Worm (Caenorhabditis elegans) whole organism, L1 larva: ENCODE data around the gene gcst-1.
"Not testable (repeated sequence)": the region's sequence is repeated elsewhere in the genome, so short reads cannot be mapped to it uniquely, and the experiment has no call there.

Source experiments
- aha-1 ChIP-seq: fragments of 150-350 bp; optimal IDR thresholded peaks from 2 replicates; lab custom pipeline; 2014; ENCODE audit warnings: missing biosample characterization, missing genetic modification characterization
- alr-1 ChIP-seq: fragments of 200-800 bp; sonication (Bioruptor generic); optimal IDR thresholded peaks from 2 replicates; lab custom pipeline; 2018; ENCODE audit warnings: borderline replicate concordance, mild to moderate bottlenecking, missing genetic modification characterization, missing compliant biosample characterization
- aly-2 ChIP-seq: fragments of 150-350 bp; optimal IDR thresholded peaks from 2 replicates; lab custom pipeline; 2014; ENCODE audit warnings: missing biosample characterization, missing genetic modification characterization
- blmp-1 ChIP-seq: fragments of 150-350 bp; optimal IDR thresholded peaks from 2 replicates; lab custom pipeline; 2014; ENCODE audit warnings: missing biosample characterization, missing genetic modification characterization
- ceh-88 ChIP-seq: fragments of 200-800 bp; sonication (Bioruptor generic); IDR thresholded peaks from 2 replicates; pipeline ENCODE4 v1.3.6; 2022; ENCODE audit warnings: missing genetic modification characterization, missing compliant biosample characterization
- ceh-90 ChIP-seq: sonication (generic microtip); optimal IDR thresholded peaks from 2 replicates; lab custom pipeline; 2016; ENCODE audit warnings: missing genetic modification characterization, missing compliant biosample characterization
- ces-1 ChIP-seq: fragments of 150-350 bp; optimal IDR thresholded peaks from 2 replicates; lab custom pipeline; 2014; ENCODE audit warnings: missing biosample characterization, missing genetic modification reagents, missing genetic modification characterization
- efl-1 ChIP-seq, 4 experiments: fragments of 150-350 bp; optimal IDR thresholded peaks in 3 of 4; peaks in 1 of 4; 1 replicate in 1 of 4; 2 replicates in 3 of 4; lab custom pipeline; 2014; ENCODE audit warnings: missing biosample characterization in 2 of 4, missing genetic modification characterization in 2 of 4, missing genetic modification reagents in 2 of 4
- efl-3 ChIP-seq: fragments of 200-800 bp; sonication (Bioruptor generic); optimal IDR thresholded peaks from 2 replicates; lab custom pipeline; 2018; ENCODE audit warnings: mild to moderate bottlenecking, missing genetic modification characterization, missing compliant biosample characterization
- elt-2 ChIP-seq: sonication (generic microtip); optimal IDR thresholded peaks from 2 replicates; lab custom pipeline; 2016; ENCODE audit warnings: missing genetic modification characterization, mild to moderate bottlenecking, inconsistent platforms, missing compliant biosample characterization, missing genetic modification reagents
- elt-3 ChIP-seq, 6 experiments: fragments of 150-350 bp in 1 of 6; sonication (generic microtip); optimal IDR thresholded peaks; 2 replicates each; lab custom pipeline; 2017 to 2018; ENCODE audit warnings: missing biosample characterization in 6 of 6, missing genetic modification characterization in 6 of 6, inconsistent platforms in 1 of 6
- fkh-4 ChIP-seq: sonication (generic microtip); optimal IDR thresholded peaks from 2 replicates; lab custom pipeline; 2016; ENCODE audit warnings: missing compliant biosample characterization, missing genetic modification characterization, borderline replicate concordance
- hlh-17 ChIP-seq: fragments of 200-800 bp; sonication (Bioruptor generic); optimal IDR thresholded peaks from 2 replicates; lab custom pipeline; 2018; ENCODE audit warnings: missing genetic modification characterization, mild to moderate bottlenecking, missing compliant biosample characterization, moderate library complexity, borderline replicate concordance
- hlh-4 ChIP-seq: sonication (generic microtip); optimal IDR thresholded peaks from 2 replicates; lab custom pipeline; 2016; ENCODE audit warnings: mild to moderate bottlenecking, missing genetic modification characterization, missing compliant biosample characterization
- isw-1 ChIP-seq: fragments of 200-800 bp; sonication (Bioruptor generic); IDR thresholded peaks from 2 replicates; pipeline ENCODE4 v1.3.6; 2022; ENCODE audit warnings: missing genetic modification characterization, missing compliant biosample characterization
- lin-14 ChIP-seq: fragments of 200-800 bp; sonication (Bioruptor generic); optimal IDR thresholded peaks from 2 replicates; lab custom pipeline; 2018; ENCODE audit warnings: mild to moderate bottlenecking, missing genetic modification characterization, moderate library complexity, missing compliant biosample characterization
- lin-35 ChIP-seq, 2 experiments: fragments of 150-350 bp; optimal IDR thresholded peaks; 2 replicates each; lab custom pipeline; 2014; ENCODE audit warnings: missing biosample characterization in 2 of 2, missing genetic modification characterization in 2 of 2, missing genetic modification reagents in 2 of 2
- lir-3 ChIP-seq: sonication (generic microtip); optimal IDR thresholded peaks from 2 replicates; lab custom pipeline; 2016; ENCODE audit warnings: mild to moderate bottlenecking, missing genetic modification characterization, moderate library complexity, missing compliant biosample characterization; ENCODE audit not compliant: poor library complexity
- lsy-2 ChIP-seq, 2 experiments: fragments of 150-350 bp; optimal IDR thresholded peaks; 2 replicates each; lab custom pipeline; 2014; ENCODE audit warnings: missing biosample characterization in 2 of 2, missing genetic modification characterization in 2 of 2
- mab-9 ChIP-seq: fragments of 200-800 bp; sonication (Bioruptor generic); IDR thresholded peaks from 2 replicates; pipeline ENCODE4 v1.3.6; 2022; ENCODE audit warnings: missing genetic modification reagents, missing genetic modification characterization, missing compliant biosample characterization
- mep-1 ChIP-seq: fragments of 150-350 bp; optimal IDR thresholded peaks from 2 replicates; lab custom pipeline; 2014; ENCODE audit warnings: missing biosample characterization, missing genetic modification characterization
- nhr-19 ChIP-seq: fragments of 200-800 bp; sonication (Bioruptor generic); conservative IDR thresholded peaks from 2 replicates; pipeline ENCODE4 v1.3.6; 2022; ENCODE audit warnings: missing genetic modification characterization, missing compliant biosample characterization
- nhr-20 ChIP-seq: sonication (generic microtip); optimal IDR thresholded peaks from 2 replicates; lab custom pipeline; 2016; ENCODE audit warnings: mild to moderate bottlenecking, missing genetic modification characterization, missing compliant biosample characterization
- nhr-28 ChIP-seq: fragments of 150-350 bp; optimal IDR thresholded peaks from 2 replicates; lab custom pipeline; 2014; ENCODE audit warnings: missing biosample characterization, missing genetic modification characterization
- nhr-71 ChIP-seq: sonication (generic microtip); optimal IDR thresholded peaks from 2 replicates; lab custom pipeline; 2016; ENCODE audit warnings: mild to moderate bottlenecking, missing genetic modification characterization, moderate library complexity, missing compliant biosample characterization
- nhr-85 ChIP-seq: sonication (generic microtip); peaks from one replicate; lab custom pipeline; 2016; ENCODE audit warnings: missing genetic modification characterization, inconsistent platforms, missing compliant biosample characterization
- pax-3 ChIP-seq: fragments of 200-800 bp; sonication (Bioruptor generic); optimal IDR thresholded peaks from 2 replicates; lab custom pipeline; 2018; ENCODE audit warnings: mild to moderate bottlenecking, missing genetic modification characterization, moderate library complexity, missing compliant biosample characterization
- rnt-1 ChIP-seq: sonication (generic microtip); optimal IDR thresholded peaks from 2 replicates; lab custom pipeline; 2016; ENCODE audit warnings: mild to moderate bottlenecking, missing genetic modification characterization, moderate library complexity, missing compliant biosample characterization
- snpc-4 ChIP-seq: fragments of 150-350 bp; optimal IDR thresholded peaks from 2 replicates; lab custom pipeline; 2014; ENCODE audit warnings: missing biosample characterization, missing genetic modification characterization
- sptf-1 ChIP-seq: fragments of 150-350 bp; optimal IDR thresholded peaks from 2 replicates; lab custom pipeline; 2014; ENCODE audit warnings: missing biosample characterization, missing genetic modification characterization
- tlp-1 ChIP-seq: fragments of 150-350 bp; optimal IDR thresholded peaks from 2 replicates; lab custom pipeline; 2014; ENCODE audit warnings: missing biosample characterization, missing genetic modification characterization
- unc-30 ChIP-seq: sonication (generic microtip); optimal IDR thresholded peaks from 2 replicates; lab custom pipeline; 2017; ENCODE audit warnings: missing biosample characterization, missing genetic modification characterization
- unc-62 ChIP-seq: fragments of 150-350 bp; optimal IDR thresholded peaks from 2 replicates; lab custom pipeline; 2014; ENCODE audit warnings: missing biosample characterization, missing genetic modification reagents, missing genetic modification characterization
- unc-86 ChIP-seq: sonication (generic microtip); optimal IDR thresholded peaks from 2 replicates; lab custom pipeline; 2016; ENCODE audit warnings: missing genetic modification characterization, missing compliant biosample characterization
- vab-15 ChIP-seq: sonication (generic microtip); optimal IDR thresholded peaks from 2 replicates; lab custom pipeline; 2017; ENCODE audit warnings: missing genotype, mild to moderate bottlenecking, missing genetic modification characterization, missing compliant biosample characterization
- ztf-11 ChIP-seq, 2 experiments: sonication (generic microtip); optimal IDR thresholded peaks; 2 replicates each; lab custom pipeline; 2016 to 2017; ENCODE audit warnings: missing genetic modification characterization in 2 of 2, missing biosample characterization in 1 of 2, missing compliant biosample characterization in 1 of 2

Gene gcst-1

DNA sequence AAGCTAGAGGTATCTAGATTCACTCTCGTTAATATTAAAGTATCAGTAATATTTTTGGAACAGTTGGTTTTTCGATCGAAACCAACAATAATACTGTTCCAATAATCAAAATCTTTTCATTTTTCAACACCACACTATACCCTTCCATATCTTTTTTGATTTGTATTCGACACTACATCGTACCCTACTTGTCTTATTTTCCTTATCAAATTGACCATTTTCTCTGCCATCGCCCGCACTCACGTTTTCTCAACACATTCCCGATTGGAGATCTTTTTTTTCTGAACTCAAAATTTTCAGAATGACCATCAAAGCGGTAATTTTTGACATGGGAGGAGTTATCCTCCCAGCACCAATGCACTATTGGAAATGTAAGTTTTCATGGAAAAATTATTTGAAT is 34.8 kb downstream of the gcst-1 start, which contains the start of gene acds-10:
Gene acds-10 (plus strand): TSS at position 301 of the 400 bp plus-strand sequence.
- TF ChIP-seq efl-1 (optimal IDR thresholded peaks at IDR 0.05; lab: Kevin White, UChicago) (no peak), efl-1 (GFP tag; optimal IDR thresholded peaks at IDR 0.05 in 1 of 2; lab: Kevin White, UChicago) (peak in 1 of 2 experiments; percentile 18), blmp-1 (tag; lab: Kevin White, UChicago) (no peak)

DNA sequence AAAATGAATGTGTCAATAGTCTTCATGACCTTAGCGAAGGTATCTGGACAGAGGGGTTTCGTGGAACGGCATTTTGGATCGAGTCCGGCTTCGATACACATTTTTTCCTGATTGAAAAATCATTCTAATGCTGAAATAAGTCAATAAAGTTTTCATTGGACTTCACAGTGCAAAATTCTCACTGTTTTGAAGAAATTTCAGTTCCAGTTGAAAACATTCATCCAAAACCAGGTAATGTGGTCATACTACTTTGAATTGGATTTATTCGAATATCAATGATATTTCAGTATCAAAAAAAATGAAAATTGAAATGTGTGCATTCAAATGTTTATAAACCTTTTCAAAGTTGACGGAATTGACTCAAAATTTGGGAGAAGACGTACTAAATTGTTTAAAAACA is 40.7 kb downstream of the gcst-1 start, which contains the start of gene pgph-1:
Gene pgph-1 (minus strand): TSS at position 101 of the 400 bp plus-strand sequence.
- TF ChIP-seq isw-1 = no peak
- TF ChIP-seq, all 84 proteins: peak for 0

DNA sequence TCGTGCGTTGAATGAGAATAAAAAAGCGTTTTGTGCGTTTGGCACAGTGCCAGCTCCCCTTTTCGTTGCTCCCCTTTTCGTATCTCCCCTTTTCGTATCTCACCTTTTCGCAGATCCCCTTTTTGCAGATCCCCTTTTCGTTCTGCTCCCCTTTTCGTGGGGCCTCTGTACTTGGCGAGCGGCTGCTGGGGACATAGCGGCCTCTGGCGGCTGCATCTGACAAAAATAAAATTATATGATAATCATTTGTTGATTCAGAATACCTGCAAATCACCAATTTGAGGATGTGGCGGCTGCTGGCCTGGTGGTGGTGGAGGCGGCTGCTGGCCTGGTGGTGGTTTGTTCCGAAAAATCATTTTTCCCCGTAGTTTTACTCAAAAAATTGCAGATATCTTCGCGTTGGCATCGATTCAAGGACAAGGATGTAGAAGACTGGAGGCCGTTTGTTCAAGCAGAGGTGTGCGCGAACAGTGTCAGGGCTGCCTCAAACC is 42.5 kb downstream of the gcst-1 start, which contains the start of gene K09H11.11:
Gene K09H11.11 (minus strand): TSS at position 51 of the 491 bp plus-strand sequence.
- TF ChIP-seq lir-3 (tag; lab: Kevin White, UChicago); isw-1; tlp-1: not testable (repeated sequence)

DNA sequence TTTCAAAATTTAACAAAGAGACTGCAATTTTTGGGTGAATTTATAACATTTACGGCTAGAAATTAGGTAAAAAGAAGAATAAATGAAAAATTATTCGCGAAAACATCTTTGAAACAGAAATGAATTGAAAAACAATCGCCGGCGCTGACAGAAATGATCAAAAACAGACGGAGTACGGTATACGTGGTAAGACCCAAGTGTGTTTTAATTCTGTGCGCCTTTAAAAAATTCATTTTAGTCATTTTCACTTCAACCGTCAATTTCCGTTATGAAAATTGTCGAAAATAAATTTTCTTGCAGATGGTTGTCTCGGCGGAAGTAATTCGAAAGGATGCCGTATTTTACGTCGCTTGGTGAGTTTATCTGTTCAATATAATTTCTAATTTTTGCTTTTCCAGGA is 43.5 kb downstream of the gcst-1 start, which contains the start of gene C53A3.3:
Gene C53A3.3 (plus strand): TSS at position 301 of the 400 bp plus-strand sequence.
- TF ChIP-seq nhr-20 (no peak), snpc-4 (no peak), ceh-90 (tag; lab: Kevin White, UChicago) (no peak), mab-9 (GFP tag; lab: Robert Waterston, UW) (no peak), hlh-17 (GFP tag; lab: Kevin White, UChicago) (no peak)

DNA sequence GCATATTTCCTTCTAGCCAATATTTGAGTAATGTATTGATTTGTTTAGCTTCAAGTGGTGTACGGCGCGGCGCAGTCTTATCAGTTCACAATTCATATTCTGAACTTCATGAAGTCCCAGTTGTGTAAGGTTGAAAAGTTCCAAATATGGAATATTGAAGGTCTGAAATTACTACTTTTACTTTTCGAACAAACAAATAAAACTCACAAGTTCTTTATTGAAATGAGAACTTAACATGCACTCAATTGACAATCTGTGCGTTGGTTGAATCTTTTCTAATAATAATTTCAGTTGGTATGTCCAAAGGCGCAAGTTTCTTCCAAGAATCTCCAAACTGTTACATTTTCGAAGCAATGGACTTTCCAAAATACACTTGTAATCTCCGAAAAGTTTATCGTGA is 46.1 kb downstream of the gcst-1 start, which contains the start of gene C53A3.4:
Gene C53A3.4 (minus strand): TSS at position 101 of the 400 bp plus-strand sequence.
- TF ChIP-seq unc-62 (no peak), alr-1 (no peak), nhr-85 (tag; lab: Kevin White, UChicago) (no peak), blmp-1 (tag; lab: Kevin White, UChicago) (no peak), ceh-90 (tag; lab: Kevin White, UChicago) (no peak), unc-86 (no peak), sptf-1 (tag; lab: Kevin White, UChicago) (no peak), ceh-88 (GFP tag; lab: Robert Waterston, UW) (no peak), aha-1 (tag; lab: Kevin White, UChicago) (no peak)

DNA sequence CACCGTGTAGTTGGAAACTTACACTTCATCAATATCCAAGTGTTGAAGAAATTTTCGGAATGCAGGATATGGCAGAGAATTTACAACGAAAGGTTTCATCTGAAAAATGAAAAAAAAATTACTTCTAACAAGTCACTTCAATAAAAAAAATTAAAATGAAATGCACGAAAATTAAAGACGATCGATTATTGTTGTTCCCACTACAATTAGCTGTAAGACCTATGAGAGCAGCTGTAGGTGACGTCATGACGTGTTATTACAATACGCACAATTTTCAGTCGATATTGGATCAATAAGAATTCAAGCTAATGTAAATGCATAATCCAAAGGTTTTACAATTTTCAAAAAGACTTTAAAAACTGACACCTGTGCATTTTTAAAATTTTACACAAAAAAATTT is 47.4 kb downstream of the gcst-1 start, which contains the start of gene C53A3.1:
Gene C53A3.1 (minus strand): TSS at position 101 of the 400 bp plus-strand sequence.
- TF ChIP-seq lsy-2 (tag; optimal IDR thresholded peaks at IDR 0.05; lab: Kevin White, UChicago) = no peak
- TF ChIP-seq aly-2 (tag; lab: Kevin White, UChicago) = no peak
- no peak for TF ChIP-seq unc-62
- TF ChIP-seq, all 84 proteins: peak for 0

DNA sequence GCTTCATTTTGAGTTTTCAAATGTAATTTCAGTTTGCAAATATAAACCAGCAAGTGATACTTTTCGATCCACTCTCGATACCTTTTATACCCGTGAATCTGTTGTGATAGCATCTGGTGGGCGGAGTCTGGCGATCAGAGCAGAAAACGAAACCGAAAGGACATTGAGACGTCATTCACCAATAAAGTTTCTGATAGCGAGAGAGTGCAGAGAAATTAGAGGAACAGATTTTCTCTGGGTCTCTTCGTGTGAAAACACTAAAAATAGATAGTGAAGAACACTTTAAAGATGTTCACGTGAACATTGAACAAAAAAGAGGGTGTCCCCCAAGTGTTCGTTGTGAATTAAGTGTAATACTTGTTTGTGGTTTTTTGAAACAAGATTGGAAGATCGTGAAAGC is 51.1 kb downstream of the gcst-1 start, which contains the start of gene pgph-3:
Gene pgph-3 (minus strand): TSS at position 60 of the 400 bp plus-strand sequence.
- TF ChIP-seq ceh-90 (tag; lab: Kevin White, UChicago) = no peak
- TF ChIP-seq pax-3 (tag; lab: Kevin White, UChicago) = no peak
- peak; percentile 65 for TF ChIP-seq elt-2 (tag; lab: Kevin White, UChicago)
- TF ChIP-seq alr-1 = no peak
- peak; percentile 81 for TF ChIP-seq lin-14 (GFP tag; lab: Kevin White, UChicago)
- TF ChIP-seq ztf-11 (tag; optimal IDR thresholded peaks at IDR 0.05; lab: Kevin White, UChicago) = no peak
- peak; percentile 40 for TF ChIP-seq rnt-1
- no peak for TF ChIP-seq efl-3
- TF ChIP-seq nhr-71 = peak; percentile 63
- no peak for TF ChIP-seq ces-1 (GFP tag; lab: Kevin White, UChicago)
- TF ChIP-seq nhr-19 (GFP tag; lab: Robert Waterston, UW) = peak; percentile 51
- no peak for TF ChIP-seq fkh-4 (tag; lab: Kevin White, UChicago)
- TF ChIP-seq nhr-85 (tag; lab: Kevin White, UChicago) = peak; percentile 82
- peak; percentile 59 for TF ChIP-seq blmp-1 (tag; lab: Kevin White, UChicago)
- no peak for TF ChIP-seq vab-15
- peak; percentile 28 for TF ChIP-seq mep-1
- peak; percentile 49 for TF ChIP-seq nhr-20
- TF ChIP-seq efl-1 (optimal IDR thresholded peaks at IDR 0.05; lab: Kevin White, UChicago) = peak; percentile 17 to 27
- no peak for TF ChIP-seq efl-1 (GFP tag; optimal IDR thresholded peaks at IDR 0.05 in 1 of 2; lab: Kevin White, UChicago)
- peak in 1 of 2 experiments; percentile 9 for TF ChIP-seq lin-35 (GFP tag; optimal IDR thresholded peaks at IDR 0.05; lab: Kevin White, UChicago)
- no peak for TF ChIP-seq nhr-28 (tag; lab: Kevin White, UChicago)
- TF ChIP-seq unc-30 = no peak
- peak in 1 of 6 experiments; percentile 20 for TF ChIP-seq elt-3 (tag; optimal IDR thresholded peaks at IDR 0.05; lab: Kevin White, UChicago)
- TF ChIP-seq hlh-4 (tag; lab: Kevin White, UChicago) = no peak
- TF ChIP-seq, all 84 proteins: peak for 12
